Fruit fly (Drosophila melanogaster) whole organism, embryonic: Measurements from ENCODE around the gene Sf3b3.

ENCODE experiments used
- Atf3 ChIP-seq: fragments of 200-800 bp; sonication (Bioruptor generic); optimal IDR thresholded peaks from 3 replicates; lab custom pipeline; 2016; ENCODE audit warnings: missing biosample characterization, missing genetic modification characterization
- BEAF-32 ChIP-seq: fragments of 200-800 bp; sonication (Bioruptor generic); optimal IDR thresholded peaks from 3 replicates; lab custom pipeline; 2017; ENCODE audit warnings: missing biosample characterization, missing genetic modification characterization, mild to moderate bottlenecking, moderate library complexity, missing genetic modification reagents
- CG10274 ChIP-seq: fragments of 200-800 bp; sonication (Bioruptor generic); optimal IDR thresholded peaks from 3 replicates; lab custom pipeline; 2017; ENCODE audit warnings: missing biosample characterization, mild to moderate bottlenecking, missing genetic modification characterization
- CG10366 ChIP-seq: fragments of 200-800 bp; sonication (Bioruptor generic); IDR thresholded peaks from 2 replicates; pipeline ENCODE4 v1.3.6; 2022; ENCODE audit warnings: missing biosample characterization, missing genetic modification characterization
- CG12071 ChIP-seq: fragments of 200-800 bp; sonication (Bioruptor generic); optimal IDR thresholded peaks from 3 replicates; lab custom pipeline; 2018; ENCODE audit warnings: missing biosample characterization, mild to moderate bottlenecking, missing genetic modification characterization
- CG1233 ChIP-seq: fragments of 200-800 bp; sonication (Bioruptor generic); optimal IDR thresholded peaks from 4 replicates; lab custom pipeline; 2018; ENCODE audit warnings: missing biosample characterization, mild to moderate bottlenecking, missing genetic modification characterization
- CG12744 ChIP-seq: fragments of 200-800 bp; sonication (Bioruptor generic); optimal IDR thresholded peaks from 2 replicates; lab custom pipeline; 2016; ENCODE audit warnings: missing biosample characterization, missing genetic modification characterization
- CG14965 ChIP-seq: fragments of 200-800 bp; sonication (Bioruptor generic); optimal IDR thresholded peaks from 2 replicates; lab custom pipeline; 2016; ENCODE audit warnings: missing biosample characterization, missing genetic modification characterization, borderline replicate concordance
- CG1529 ChIP-seq: fragments of 200-800 bp; sonication (Bioruptor generic); optimal IDR thresholded peaks from 3 replicates; lab custom pipeline; 2018; ENCODE audit warnings: missing biosample characterization, missing genetic modification characterization
- CG17802 ChIP-seq: fragments of 200-800 bp; sonication (Bioruptor generic); optimal IDR thresholded peaks from 2 replicates; lab custom pipeline; 2018; ENCODE audit warnings: missing biosample characterization, mild to moderate bottlenecking, missing genetic modification characterization, moderate library complexity
- CG2678 ChIP-seq: fragments of 200-800 bp; sonication (Bioruptor generic); optimal IDR thresholded peaks from 3 replicates; lab custom pipeline; 2019; ENCODE audit warnings: missing biosample characterization, mild to moderate bottlenecking, missing genetic modification characterization, moderate library complexity
- CG3065 ChIP-seq: fragments of 200-800 bp; sonication (Bioruptor generic); optimal IDR thresholded peaks from 2 replicates; lab custom pipeline; 2016; ENCODE audit warnings: missing biosample characterization, missing genetic modification characterization
- CG3407 ChIP-seq: fragments of 200-800 bp; sonication (Bioruptor generic); optimal IDR thresholded peaks from 2 replicates; lab custom pipeline; 2018; ENCODE audit warnings: missing biosample characterization, mild to moderate bottlenecking, missing genetic modification characterization
- CG4404 ChIP-seq: fragments of 200-800 bp; sonication (Bioruptor generic); IDR thresholded peaks from 2 replicates; pipeline ENCODE4 v1.3.6; 2022; ENCODE audit warnings: missing biosample characterization, missing genetic modification characterization
- CG4730 ChIP-seq: fragments of 200-800 bp; sonication (Bioruptor generic); IDR thresholded peaks from 2 replicates; pipeline ENCODE4 v1.3.6; 2022; ENCODE audit warnings: missing biosample characterization, missing genetic modification characterization
- CG6765 ChIP-seq: fragments of 200-800 bp; sonication (Bioruptor generic); optimal IDR thresholded peaks from 3 replicates; lab custom pipeline; 2017; ENCODE audit warnings: missing biosample characterization, mild to moderate bottlenecking, missing genetic modification characterization
- CG7372 ChIP-seq: fragments of 200-800 bp; sonication (Bioruptor generic); IDR thresholded peaks from 2 replicates; pipeline ENCODE4 v1.3.6; 2022; ENCODE audit warnings: missing biosample characterization, missing genetic modification characterization
- CG7786 ChIP-seq: fragments of 200-800 bp; sonication (Bioruptor generic); optimal IDR thresholded peaks from 2 replicates; lab custom pipeline; 2016; ENCODE audit warnings: missing biosample characterization, missing genetic modification characterization
- CG8359 ChIP-seq: fragments of 200-800 bp; sonication (Bioruptor generic); optimal IDR thresholded peaks from 2 replicates; lab custom pipeline; 2017; ENCODE audit warnings: missing biosample characterization, mild to moderate bottlenecking, missing genetic modification characterization, borderline replicate concordance
- CG8765 ChIP-seq: fragments of 200-800 bp; sonication (Bioruptor generic); IDR thresholded peaks from 2 replicates; pipeline ENCODE4 v1.3.6; 2022; ENCODE audit warnings: missing biosample characterization, missing genetic modification characterization
- CG8924 ChIP-seq: fragments of 200-800 bp; optimal IDR thresholded peaks from 3 replicates; lab custom pipeline; 2019; ENCODE audit warnings: missing biosample characterization, mild to moderate bottlenecking, missing genetic modification characterization, moderate library complexity
- CG9817 ChIP-seq: fragments of 200-800 bp; sonication (Bioruptor generic); optimal IDR thresholded peaks from 2 replicates; lab custom pipeline; 2018; ENCODE audit warnings: missing biosample characterization, mild to moderate bottlenecking, missing genetic modification characterization, moderate library complexity
- Doc3 ChIP-seq: fragments of 200-800 bp; sonication (Bioruptor generic); IDR thresholded peaks from 3 replicates; pipeline ENCODE4 v1.3.6; 2022; ENCODE audit warnings: missing biosample characterization, missing genetic modification characterization; ENCODE audit not compliant: partially characterized antibody
- E2f1 ChIP-seq: fragments of 200-800 bp; sonication (Bioruptor generic); IDR thresholded peaks from 2 replicates; pipeline ENCODE4 v1.3.6; 2022; ENCODE audit warnings: missing biosample characterization, missing genetic modification characterization
- Ets65A ChIP-seq: fragments of 200-800 bp; sonication (Bioruptor generic); peaks from one replicate; lab custom pipeline; 2016; ENCODE audit warnings: missing biosample characterization, missing genetic modification characterization
- Hand ChIP-seq: fragments of 200-800 bp; sonication (Bioruptor generic); optimal IDR thresholded peaks from 2 replicates; lab custom pipeline; 2017; ENCODE audit warnings: mild to moderate bottlenecking, missing biosample characterization, missing genetic modification reagents, missing genetic modification characterization
- Hr3 ChIP-seq: fragments of 200-800 bp; sonication (Bioruptor generic); optimal IDR thresholded peaks from 3 replicates; lab custom pipeline; 2016; ENCODE audit warnings: missing biosample characterization, missing genetic modification characterization
- Lpt ChIP-seq: fragments of >200 bp; optimal IDR thresholded peaks from 2 replicates; lab custom pipeline; 2018; ENCODE audit warnings: missing biosample characterization, missing genetic modification characterization
- MBD-R2 ChIP-seq: fragments of 200-800 bp; sonication (Bioruptor generic); IDR thresholded peaks from 2 replicates; pipeline ENCODE4 v1.3.6; 2022; ENCODE audit warnings: missing biosample characterization, missing genetic modification characterization
- Med ChIP-seq: fragments of 200-800 bp; sonication (Bioruptor generic); peaks from one replicate; lab custom pipeline; 2016; ENCODE audit warnings: missing biosample characterization, missing genetic modification characterization, mild to moderate bottlenecking, inconsistent platforms, moderate library complexity
- Optix ChIP-seq: fragments of 200-800 bp; sonication (Bioruptor generic); IDR thresholded peaks from 3 replicates; pipeline ENCODE4 v1.3.6; 2022; ENCODE audit warnings: missing biosample characterization, missing genetic modification characterization
- Ravus ChIP-seq: fragments of 200-800 bp; sonication (Bioruptor generic); IDR thresholded peaks from 2 replicates; pipeline ENCODE4 v1.3.6; 2022; ENCODE audit warnings: missing biosample characterization, missing genetic modification characterization
- Rx ChIP-seq: fragments of 200-800 bp; sonication (Bioruptor generic); IDR thresholded peaks from 2 replicates; pipeline ENCODE4 v1.3.6; 2022; ENCODE audit warnings: missing biosample characterization, missing genetic modification characterization
- Scr ChIP-seq: fragments of 200-800 bp; sonication (Bioruptor generic); IDR thresholded peaks from 2 replicates; pipeline ENCODE4 v1.3.6; 2022; ENCODE audit warnings: missing biosample characterization, missing genetic modification characterization; ENCODE audit not compliant: partially characterized antibody
- amos ChIP-seq: fragments of 200-800 bp; sonication (Bioruptor generic); IDR thresholded peaks from 2 replicates; pipeline ENCODE4 v1.3.6; 2022; ENCODE audit warnings: missing biosample characterization, missing genetic modification characterization; ENCODE audit not compliant: partially characterized antibody
- bab2 ChIP-seq: fragments of 200-800 bp; sonication (Bioruptor generic); optimal IDR thresholded peaks from 2 replicates; lab custom pipeline; 2016; ENCODE audit warnings: missing biosample characterization, missing genetic modification characterization
- cato ChIP-seq: fragments of 200-800 bp; sonication (Bioruptor generic); optimal IDR thresholded peaks from 2 replicates; lab custom pipeline; 2016; ENCODE audit warnings: missing biosample characterization, missing genetic modification characterization, borderline replicate concordance
- chm ChIP-seq: fragments of 200-800 bp; sonication (Bioruptor generic); IDR thresholded peaks from 2 replicates; pipeline ENCODE4 v1.3.6; 2022; ENCODE audit warnings: missing biosample characterization, missing genetic modification characterization
- ci ChIP-seq: fragments of 200-800 bp; sonication (Bioruptor generic); IDR thresholded peaks from 3 replicates; pipeline ENCODE4 v1.3.6; 2022; ENCODE audit warnings: missing biosample characterization, missing genetic modification characterization
- crp ChIP-seq, 2 experiments: fragments of 200-800 bp; sonication (Bioruptor generic); optimal IDR thresholded peaks; 2 replicates in 1 of 2; 3 replicates in 1 of 2; lab custom pipeline; 2017; ENCODE audit warnings: missing biosample characterization in 2 of 2, missing genetic modification characterization in 2 of 2, mild to moderate bottlenecking in 1 of 2, moderate library complexity in 1 of 2
- dan ChIP-seq: fragments of 200-800 bp; sonication (Bioruptor generic); IDR thresholded peaks from 2 replicates; pipeline ENCODE4 v1.3.6; 2022; ENCODE audit warnings: missing biosample characterization, missing genetic modification characterization
- eve ChIP-seq, 2 experiments: fragments of >200 bp; optimal IDR thresholded peaks; 2 replicates each; lab custom pipeline; 2017; ENCODE audit warnings: missing biosample characterization in 2 of 2, missing genetic modification characterization in 2 of 2
- gsb-n ChIP-seq: fragments of 200-800 bp; sonication (Bioruptor generic); optimal IDR thresholded peaks from 3 replicates; lab custom pipeline; 2018; ENCODE audit warnings: missing biosample characterization, mild to moderate bottlenecking, missing genetic modification characterization
- lbe ChIP-seq: fragments of 200-800 bp; sonication (Bioruptor generic); optimal IDR thresholded peaks from 2 replicates; lab custom pipeline; 2016; ENCODE audit warnings: missing biosample characterization, mild to moderate bottlenecking, missing genetic modification characterization
- org-1 ChIP-seq: fragments of 200-800 bp; sonication (Bioruptor generic); optimal IDR thresholded peaks from 2 replicates; lab custom pipeline; 2017; ENCODE audit warnings: missing biosample characterization, missing genetic modification characterization
- phol ChIP-seq: fragments of 200-800 bp; sonication (Bioruptor generic); optimal IDR thresholded peaks from 3 replicates; lab custom pipeline; 2018; ENCODE audit warnings: missing biosample characterization, mild to moderate bottlenecking, missing genetic modification characterization, moderate library complexity
- pzg ChIP-seq: fragments of 200-800 bp; sonication (Bioruptor generic); optimal IDR thresholded peaks from 3 replicates; lab custom pipeline; 2018; ENCODE audit warnings: missing biosample characterization, mild to moderate bottlenecking, missing genetic modification characterization, moderate library complexity
- stc ChIP-seq: fragments of 200-800 bp; sonication (Bioruptor generic); IDR thresholded peaks from 2 replicates; pipeline ENCODE4 v1.3.6; 2022; ENCODE audit warnings: missing biosample characterization, missing genetic modification characterization
- toy ChIP-seq: fragments of 200-800 bp; sonication (Bioruptor generic); IDR thresholded peaks from 2 replicates; pipeline ENCODE4 v1.3.6; 2022; ENCODE audit warnings: missing biosample characterization, missing genetic modification characterization
- vvl ChIP-seq: fragments of 200-800 bp; sonication (Bioruptor generic); IDR thresholded peaks from 2 replicates; pipeline ENCODE4 v1.3.6; 2022; ENCODE audit warnings: missing biosample characterization, missing genetic modification characterization

The Sf3b3 gene

dm6 chr3L:841260-841659, 8.1 kb upstream of the Sf3b3 start, which contains the start of the genes JMJD5 and Gr61a (continued):
- TF ChIP-seq CG12744 (GFP tag; lab: Kevin White, UChicago): no peak
- TF ChIP-seq MBD-R2 (GFP tag; lab: Robert Waterston, UW): peak; percentile 59
- TF ChIP-seq Rx (GFP tag; lab: Robert Waterston, UW): no peak
- no peak for TF ChIP-seq Ravus
- TF ChIP-seq CG8359 (GFP tag; lab: Kevin White, UChicago): no peak
- no peak for TF ChIP-seq CG12071 (GFP tag; lab: Kevin White, UChicago)
- no peak for TF ChIP-seq gsb-n (tag; lab: Kevin White, UChicago)
- TF ChIP-seq CG9817 (tag; lab: Kevin White, UChicago): no peak
- TF ChIP-seq pzg (GFP tag; lab: Kevin White, UChicago): peak; percentile 0
- TF ChIP-seq CG2678 (tag; lab: Kevin White, UChicago): no peak
- no peak for TF ChIP-seq cato
- TF ChIP-seq CG3407 (GFP tag; lab: Kevin White, UChicago): no peak
- peak; percentile 48 for TF ChIP-seq Med (GFP tag; lab: Kevin White, UChicago)
- no peak for TF ChIP-seq lbe (GFP tag; lab: Kevin White, UChicago)
- no peak for TF ChIP-seq stc (GFP tag; lab: Robert Waterston, UW)
- TF ChIP-seq toy (GFP tag; lab: Robert Waterston, UW): no peak
- TF ChIP-seq CG4730 (GFP tag; lab: Robert Waterston, UW): no peak
- TF ChIP-seq CG8765 (GFP tag; lab: Robert Waterston, UW): no peak
- peak; percentile 20 for TF ChIP-seq Ets65A
- no peak for TF ChIP-seq CG8924
- TF ChIP-seq Lpt (GFP tag; lab: Kevin White, UChicago): no peak
- no peak for TF ChIP-seq Hand (GFP tag; lab: Kevin White, UChicago)
- no peak for TF ChIP-seq CG7786 (GFP tag; lab: Kevin White, UChicago)
- no peak for TF ChIP-seq CG10274 (GFP tag; lab: Kevin White, UChicago)
- no peak for TF ChIP-seq chm (GFP tag; lab: Robert Waterston, UW)
- TF ChIP-seq BEAF-32 (GFP tag; lab: Kevin White, UChicago): peak; percentile 19
- TF ChIP-seq CG3065 (GFP tag; lab: Kevin White, UChicago): no peak
- no peak for TF ChIP-seq bab2 (GFP tag; lab: Kevin White, UChicago)
- TF ChIP-seq Scr (GFP tag; lab: Robert Waterston, UW): peak; percentile 14; the same call in 1 of the 2 replicates
- no peak for TF ChIP-seq Optix (GFP tag; lab: Robert Waterston, UW)
- TF ChIP-seq CG6765: no peak
- TF ChIP-seq CG4404 (GFP tag; lab: Robert Waterston, UW): no peak
- TF ChIP-seq CG14965 (GFP tag; lab: Kevin White, UChicago): no peak
- TF ChIP-seq Hr3 (GFP tag; lab: Kevin White, UChicago): no peak
- no peak for TF ChIP-seq Doc3
- no peak for TF ChIP-seq CG1529 (GFP tag; lab: Kevin White, UChicago)
- no peak for TF ChIP-seq dan (GFP tag; lab: Robert Waterston, UW)
- TF ChIP-seq CG17802 (tag; lab: Kevin White, UChicago): no peak
- TF ChIP-seq eve (GFP tag; optimal IDR thresholded peaks at IDR 0.05; lab: Kevin White, UChicago): no peak
- TF ChIP-seq phol (tag; lab: Kevin White, UChicago): no peak
- TF ChIP-seq org-1 (GFP tag; lab: Kevin White, UChicago): no peak
- TF ChIP-seq vvl (GFP tag; lab: Robert Waterston, UW): no peak
- no peak for TF ChIP-seq Atf3 (GFP tag; lab: Kevin White, UChicago)
- no peak for TF ChIP-seq amos
- TF ChIP-seq CG1233 (GFP tag; lab: Kevin White, UChicago): no peak
- TF ChIP-seq CG7372: no peak
- no peak for TF ChIP-seq ci (GFP tag; lab: Robert Waterston, UW)
- TF ChIP-seq CG10366 (GFP tag; lab: Robert Waterston, UW): no peak
- no peak for TF ChIP-seq crp (GFP tag; optimal IDR thresholded peaks at IDR 0.05; lab: Kevin White, UChicago)
- TF ChIP-seq E2f1 (GFP tag; lab: Robert Waterston, UW): no peak
